Worm (Caenorhabditis elegans): Measurements from ENCODE around the gene daf-14.

DNA sequence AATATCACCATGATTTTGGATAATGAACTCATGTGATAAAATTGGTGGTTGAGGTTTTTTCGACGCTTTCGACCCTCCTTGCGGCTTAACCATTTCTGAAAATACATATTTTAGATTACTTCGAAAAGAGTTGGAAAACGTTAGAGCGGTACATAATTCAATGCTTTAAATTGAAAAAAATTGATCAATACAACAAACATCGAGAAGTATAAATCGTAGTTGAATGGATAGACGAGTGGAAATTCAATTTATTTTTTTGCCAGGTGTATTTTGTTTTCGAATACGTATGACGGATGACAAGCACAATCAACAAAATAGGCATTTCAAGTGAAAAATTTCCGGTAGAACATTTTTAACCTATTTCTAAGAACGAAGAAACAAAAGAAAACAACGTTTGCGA lies 29.2 kb upstream of the daf-14 start, which contains the start of gene tram-1:
- TF ChIP-seq akir-1 (GFP tag; optimal IDR thresholded peaks at IDR 0.05): no peak
- TF ChIP-seq B0035.1 (tag; optimal IDR thresholded peaks at IDR 0.05): no peak
- no peak for TF ChIP-seq snpc-4 (GFP tag; optimal IDR thresholded peaks at IDR 0.05)
- no peak for TF ChIP-seq snpc-4 (tag; optimal IDR thresholded peaks at IDR 0.05)
- no peak for TF ChIP-seq B0261.1 (tag; optimal IDR thresholded peaks at IDR 0.05)
- no peak for TF ChIP-seq ama-1 (optimal IDR thresholded peaks at IDR 0.05)
- TF ChIP-seq ama-1 (GFP tag; optimal IDR thresholded peaks at IDR 0.05): no peak
- no peak for TF ChIP-seq him-1 (tag; optimal IDR thresholded peaks at IDR 0.05)
- no peak for TF ChIP-seq pha-4 (tag; optimal IDR thresholded peaks at IDR 0.05)
- TF ChIP-seq F49E8.2 (tag; optimal IDR thresholded peaks at IDR 0.05; ENCODE audit: insufficient read depth): no peak
- no peak for TF ChIP-seq unc-62 (GFP tag; optimal IDR thresholded peaks at IDR 0.05)
- no peak for TF ChIP-seq nfya-1 (tag; optimal IDR thresholded peaks at IDR 0.05; ENCODE audit: borderline replicate concordance, insufficient read depth)
- no peak for TF ChIP-seq unc-130 (GFP tag; optimal IDR thresholded peaks at IDR 0.05)
- no peak for TF ChIP-seq xnd-1 (tag; optimal IDR thresholded peaks at IDR 0.05)
- no peak for TF ChIP-seq lsy-27 (tag; optimal IDR thresholded peaks at IDR 0.05; ENCODE audit: borderline replicate concordance, insufficient read depth)
- no peak for TF ChIP-seq mxl-1 (tag; optimal IDR thresholded peaks at IDR 0.05)

All from whole organism, young adult.